Fruit fly (Drosophila melanogaster) whole organism, wandering third instar larva: Measurements from ENCODE around the gene CG14321.

ENCODE experiments used
- CG32264 ChIP-seq: fragments of 200-800 bp; sonication (Bioruptor generic); optimal IDR thresholded peaks from 2 replicates; lab custom pipeline; 2016; ENCODE audit warnings: missing biosample characterization, missing genetic modification characterization
- CG9705 ChIP-seq: fragments of 200-800 bp; sonication (Bioruptor generic); optimal IDR thresholded peaks from 2 replicates; lab custom pipeline; 2018; ENCODE audit warnings: missing biosample characterization, mild to moderate bottlenecking, missing genetic modification characterization
- CrebA ChIP-seq: fragments of 200-800 bp; sonication (Bioruptor generic); optimal IDR thresholded peaks from 2 replicates; lab custom pipeline; 2016; ENCODE audit warnings: missing biosample characterization, mild to moderate bottlenecking, missing genetic modification characterization, borderline replicate concordance
- Dfd ChIP-seq: fragments of >200 bp; optimal IDR thresholded peaks from 2 replicates; lab custom pipeline; 2017; ENCODE audit warnings: missing biosample characterization, missing genetic modification characterization
- Dif ChIP-seq: fragments of 200-275, 200-300 bp; sonication (Bioruptor generic); optimal IDR thresholded peaks from 2 replicates; lab custom pipeline; 2018; ENCODE audit warnings: missing biosample characterization, missing genetic modification characterization; ENCODE audit not compliant: partially characterized antibody
- GATAd ChIP-seq: sonication (Bioruptor generic); optimal IDR thresholded peaks from 2 replicates; lab custom pipeline; 2016; ENCODE audit warnings: missing biosample characterization, missing genetic modification characterization
- Hnf4 ChIP-seq: fragments of 200-800 bp; sonication (Bioruptor generic); optimal IDR thresholded peaks from 2 replicates; lab custom pipeline; 2016; ENCODE audit warnings: missing biosample characterization, mild to moderate bottlenecking, missing genetic modification characterization
- Hr78 ChIP-seq: fragments of >200 bp; optimal IDR thresholded peaks from 2 replicates; lab custom pipeline; 2017; ENCODE audit warnings: missing biosample characterization, missing genetic modification characterization
- Hr83 ChIP-seq: fragments of 200-300 bp; sonication (Bioruptor generic); optimal IDR thresholded peaks from 2 replicates; lab custom pipeline; 2016; ENCODE audit warnings: missing biosample characterization, mild to moderate bottlenecking, missing genetic modification characterization, moderate library complexity; ENCODE audit not compliant: poor library complexity, severe bottlenecking
- Jra ChIP-seq: sonication (Bioruptor generic); optimal IDR thresholded peaks from 2 replicates; lab custom pipeline; 2016; ENCODE audit warnings: missing biosample characterization, missing genetic modification characterization
- Mio ChIP-seq: sonication (Bioruptor generic); optimal IDR thresholded peaks from 2 replicates; lab custom pipeline; 2016; ENCODE audit warnings: missing biosample characterization, missing genetic modification characterization
- Myc ChIP-seq: fragments of >200 bp; optimal IDR thresholded peaks from 2 replicates; lab custom pipeline; 2017
- N ChIP-seq: fragments of >200 bp; optimal IDR thresholded peaks from 2 replicates; lab custom pipeline; 2018; ENCODE audit warnings: missing biosample characterization, missing external identifiers, missing genetic modification characterization
- OdsH ChIP-seq: fragments of 200-800 bp; sonication (Bioruptor generic); optimal IDR thresholded peaks from 2 replicates; lab custom pipeline; 2016; ENCODE audit warnings: missing biosample characterization, mild to moderate bottlenecking, missing genetic modification characterization
- Rel ChIP-seq, 2 experiments: fragments of 200-800 bp; sonication (Bioruptor generic) in 1 of 2; optimal IDR thresholded peaks; 2 replicates in 1 of 2; 3 replicates in 1 of 2; lab custom pipeline; 2016 to 2019; ENCODE audit warnings: mild to moderate bottlenecking in 2 of 2, missing biosample characterization in 2 of 2, missing genetic modification characterization in 2 of 2, moderate library complexity in 1 of 2
- Sp1 ChIP-seq: fragments of 200-800 bp; sonication (Bioruptor generic); optimal IDR thresholded peaks from 3 replicates; lab custom pipeline; 2019; ENCODE audit warnings: missing biosample characterization, mild to moderate bottlenecking, missing genetic modification characterization, moderate library complexity
- Vsx2 ChIP-seq: fragments of 200-300, 225-300 bp; sonication (Bioruptor generic); optimal IDR thresholded peaks from 2 replicates; lab custom pipeline; 2018; ENCODE audit warnings: missing biosample characterization, missing genetic modification characterization; ENCODE audit not compliant: partially characterized antibody
- brk ChIP-seq: fragments of 200-800 bp; sonication (Bioruptor generic); optimal IDR thresholded peaks from 2 replicates; lab custom pipeline; 2016; ENCODE audit warnings: missing biosample characterization, mild to moderate bottlenecking, missing genetic modification characterization
- dl ChIP-seq, 2 experiments: fragments of 175-275, 200-275 bp in 1 of 2; fragments of 200-275 bp in 1 of 2; sonication (Bioruptor generic); optimal IDR thresholded peaks; lab custom pipeline; 2018; ENCODE audit warnings: mild to moderate bottlenecking in 2 of 2, missing biosample characterization in 2 of 2, missing genetic modification characterization in 2 of 2, moderate library complexity in 2 of 2; ENCODE audit not compliant: partially characterized antibody in 2 of 2, insufficient read depth in 1 of 2
- dmrt93B ChIP-seq: fragments of 200-800 bp; sonication (Bioruptor generic); optimal IDR thresholded peaks from 2 replicates; lab custom pipeline; 2018; ENCODE audit warnings: missing biosample characterization, mild to moderate bottlenecking, missing genetic modification characterization
- dsf ChIP-seq: sonication (Bioruptor generic); optimal IDR thresholded peaks from 2 replicates; lab custom pipeline; 2016; ENCODE audit warnings: missing biosample characterization, missing genetic modification characterization, borderline replicate concordance
- foxo ChIP-seq, 2 experiments: fragments of 200-800 bp; sonication (Bioruptor generic); optimal IDR thresholded peaks; 2 replicates in 1 of 2; 3 replicates in 1 of 2; lab custom pipeline; 2016 to 2017; ENCODE audit warnings: missing biosample characterization in 2 of 2, missing genetic modification characterization in 2 of 2
- fru ChIP-seq: fragments of 200-800 bp; sonication (Bioruptor generic); optimal IDR thresholded peaks from 3 replicates; lab custom pipeline; 2016; ENCODE audit warnings: missing biosample characterization, mild to moderate bottlenecking, missing genetic modification characterization
- h ChIP-seq: fragments of 200-800 bp; sonication (Bioruptor generic); optimal IDR thresholded peaks from 3 replicates; lab custom pipeline; 2016; ENCODE audit warnings: missing biosample characterization, mild to moderate bottlenecking, missing genetic modification characterization
- jim ChIP-seq: fragments of 175-275, 200-325 bp; sonication (Bioruptor generic); optimal IDR thresholded peaks from 2 replicates; lab custom pipeline; 2016; ENCODE audit warnings: missing biosample characterization, mild to moderate bottlenecking, missing genetic modification characterization
- pan ChIP-seq: fragments of >200 bp; optimal IDR thresholded peaks from 2 replicates; lab custom pipeline; 2017
- psq ChIP-seq: fragments of 200-800 bp; sonication (Bioruptor generic); optimal IDR thresholded peaks from 3 replicates; lab custom pipeline; 2017; ENCODE audit warnings: missing biosample characterization, mild to moderate bottlenecking, missing genetic modification characterization, moderate library complexity
- sage ChIP-seq: fragments of 200-800 bp; sonication (Bioruptor generic); optimal IDR thresholded peaks from 2 replicates; lab custom pipeline; 2016; ENCODE audit warnings: missing biosample characterization, mild to moderate bottlenecking, missing genetic modification characterization
- usp ChIP-seq: fragments of >200 bp; optimal IDR thresholded peaks from 2 replicates; lab custom pipeline; 2017; ENCODE audit warnings: missing biosample characterization, missing genetic modification characterization

CG14321 gene

DNA sequence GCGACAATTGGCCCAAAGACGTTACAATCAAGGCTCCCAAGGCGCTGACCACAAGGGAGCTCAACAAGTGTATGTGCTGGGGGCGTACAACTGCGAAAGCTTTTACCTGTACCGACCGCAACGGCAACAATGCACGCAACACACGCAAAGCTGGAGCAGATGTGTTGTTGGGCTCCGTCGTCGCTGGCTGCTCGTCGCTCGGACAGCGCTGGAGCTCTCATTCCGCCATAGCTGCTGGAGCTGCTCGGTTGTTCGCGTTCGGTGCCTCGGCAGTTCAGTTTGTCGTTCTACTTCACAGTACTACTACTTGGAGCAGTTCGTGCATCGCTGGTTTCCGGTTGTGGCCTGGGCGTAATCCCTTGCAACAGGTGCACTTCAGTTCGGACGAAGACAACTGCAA, 7.8 kb upstream of the CG14321 start, which contains the start of gene Lgr1:
TSS of gene Lgr1 (plus strand) at position 220 of the 400 bp plus-strand sequence.
- TF ChIP-seq CG32264 (no peak), GATAd (no peak), dl (GFP tag; optimal IDR thresholded peaks at IDR 0.05; lab: Kevin White, UChicago; ENCODE audit: insufficient read depth in 1 of 2, partially characterized antibody in 2 of 2) (no peak), Vsx2 (GFP tag; lab: Kevin White, UChicago) (no peak), OdsH (GFP tag; lab: Kevin White, UChicago) (no peak), Dif (no peak), jim (no peak)

DNA sequence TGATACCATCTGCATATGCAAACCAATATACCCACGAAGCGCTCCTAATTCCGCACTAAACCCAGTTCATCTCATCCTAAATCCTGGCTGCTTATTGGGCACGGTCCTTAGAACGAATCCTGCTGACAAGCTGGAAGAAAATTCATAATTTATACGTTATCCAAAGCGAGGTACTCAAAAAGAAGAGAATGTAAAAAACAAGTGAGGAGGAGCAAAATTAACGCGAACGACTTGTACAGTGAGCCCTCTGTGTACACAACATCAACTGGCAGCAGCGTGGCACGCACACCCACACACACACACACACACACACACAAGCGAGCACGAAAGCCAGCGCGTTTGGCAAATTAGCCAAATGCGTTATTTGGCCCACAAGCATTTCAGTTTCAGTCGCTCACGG, 2.9 kb downstream of the CG14321 start, which contains the start of gene TyrRII:
TSS of gene TyrRII (plus strand) at position 301 of the 400 bp plus-strand sequence.
- TF ChIP-seq CG9705 (GFP tag; lab: Kevin White, UChicago) (no peak), jim (no peak), Hnf4 (GFP tag; lab: Kevin White, UChicago) (no peak), psq (no peak), Dfd (GFP tag; lab: Kevin White, UChicago) (peak; percentile 66), Myc (lab: Kevin White, UChicago) (no peak), dmrt93B (GFP tag; lab: Kevin White, UChicago) (no peak)

dm6 chr3R:17742542-17742941, 9.1 kb downstream of the CG14321 start:
- TF ChIP-seq Dfd (GFP tag; lab: Kevin White, UChicago) = no peak
- no peak for TF ChIP-seq Hr83 (GFP tag; lab: Kevin White, UChicago)
- TF ChIP-seq Rel (GFP tag; optimal IDR thresholded peaks at IDR 0.05; lab: Kevin White, UChicago) = no peak
- no peak for TF ChIP-seq Rel (tag; optimal IDR thresholded peaks at IDR 0.05; lab: Kevin White, UChicago)
- TF ChIP-seq h (GFP tag; lab: Kevin White, UChicago) = no peak
- no peak for TF ChIP-seq Hr78 (GFP tag; lab: Kevin White, UChicago)
- TF ChIP-seq CrebA = no peak

dm6 chr3R:17758905-17759304, 25.5 kb downstream of the CG14321 start:
- TF ChIP-seq OdsH (GFP tag; lab: Kevin White, UChicago) = no peak
- TF ChIP-seq Sp1 = no peak
- no peak for TF ChIP-seq h (GFP tag; lab: Kevin White, UChicago)
- no peak for TF ChIP-seq sage (GFP tag; lab: Kevin White, UChicago)
- no peak for TF ChIP-seq dmrt93B (GFP tag; lab: Kevin White, UChicago)
- no peak for TF ChIP-seq Dif
- no peak for TF ChIP-seq foxo (GFP tag; optimal IDR thresholded peaks at IDR 0.05; lab: Kevin White, UChicago)
- no peak for TF ChIP-seq CG32264
- no peak for TF ChIP-seq Mio (GFP tag; lab: Kevin White, UChicago)
- no peak for TF ChIP-seq fru (GFP tag; lab: Kevin White, UChicago)
- no peak for TF ChIP-seq Hr83 (GFP tag; lab: Kevin White, UChicago)
- no peak for TF ChIP-seq pan (lab: Kevin White, UChicago)
- no peak for TF ChIP-seq Dfd (GFP tag; lab: Kevin White, UChicago)
- no peak for TF ChIP-seq dsf
- no peak for TF ChIP-seq usp (GFP tag; lab: Kevin White, UChicago)
- TF ChIP-seq N (GFP tag; lab: Kevin White, UChicago) = no peak
- TF ChIP-seq CrebA = no peak

dm6 chr3R:17759773-17760476, 26.5 kb downstream of the CG14321 start:
- TF ChIP-seq fru (GFP tag; lab: Kevin White, UChicago) = no peak
- no peak for TF ChIP-seq Rel (GFP tag; optimal IDR thresholded peaks at IDR 0.05; lab: Kevin White, UChicago)
- TF ChIP-seq Rel (tag; optimal IDR thresholded peaks at IDR 0.05; lab: Kevin White, UChicago) = peak; percentile 45
- TF ChIP-seq N (GFP tag; lab: Kevin White, UChicago) = no peak

DNA sequence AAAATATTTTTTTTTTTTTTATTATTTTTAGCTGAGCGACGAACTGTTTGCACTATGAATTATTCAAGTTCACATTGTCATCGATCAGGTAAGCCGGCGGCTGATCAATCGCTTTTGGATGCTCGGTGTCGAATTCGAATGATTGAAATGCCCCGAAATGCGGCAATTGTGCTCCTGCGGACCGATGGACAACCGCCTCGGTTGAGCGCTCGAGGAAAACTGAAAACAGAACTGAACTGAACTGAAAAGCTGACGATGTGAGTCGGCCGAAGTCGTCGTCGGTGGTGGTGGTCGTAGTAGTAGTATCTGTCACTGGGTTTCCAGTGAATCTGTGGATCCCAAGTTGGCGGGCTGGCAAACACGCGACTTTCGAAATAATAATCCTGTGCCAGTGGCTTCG, 28.9 kb downstream of the CG14321 start:
- TF ChIP-seq psq (no peak), brk (GFP tag; lab: Kevin White, UChicago) (no peak), Dfd (GFP tag; lab: Kevin White, UChicago) (no peak), Rel (GFP tag; optimal IDR thresholded peaks at IDR 0.05; lab: Kevin White, UChicago) (no peak), Rel (tag; optimal IDR thresholded peaks at IDR 0.05; lab: Kevin White, UChicago) (no peak), Hnf4 (GFP tag; lab: Kevin White, UChicago) (no peak), pan (lab: Kevin White, UChicago) (no peak), CG32264 (no peak), sage (GFP tag; lab: Kevin White, UChicago) (no peak), dl (GFP tag; optimal IDR thresholded peaks at IDR 0.05; lab: Kevin White, UChicago; ENCODE audit: insufficient read depth in 1 of 2, partially characterized antibody in 2 of 2) (no peak), Hr78 (GFP tag; lab: Kevin White, UChicago) (no peak), Jra (GFP tag; lab: Kevin White, UChicago) (no peak)
